Worm (Caenorhabditis elegans) whole organism, young adult: Measurements from ENCODE around the gene pcrg-1.

Experiments
- C06A6.2 ChIP-seq: fragments of 200-800 bp; sonication (Bioruptor generic); conservative IDR thresholded peaks from 2 replicates; pipeline ENCODE4 v1.3.6; 2022; ENCODE audit warnings: missing genetic modification characterization, missing compliant biosample characterization
- T07F8.4 ChIP-seq: sonication (generic microtip); optimal IDR thresholded peaks from 2 replicates; lab custom pipeline; 2016; ENCODE audit warnings: mild to moderate bottlenecking, missing genetic modification characterization, moderate library complexity, missing compliant biosample characterization
- Y53F4B.3 ChIP-seq: fragments of 200-800 bp; sonication (Bioruptor generic); IDR thresholded peaks from 2 replicates; pipeline ENCODE4 v1.3.6; 2022; ENCODE audit warnings: missing genetic modification reagents, missing genetic modification characterization, missing compliant biosample characterization
- atf-7 ChIP-seq: sonication (generic microtip); optimal IDR thresholded peaks from 2 replicates; lab custom pipeline; 2017; ENCODE audit warnings: mild to moderate bottlenecking, missing genetic modification characterization, missing compliant biosample characterization
- snpc-1.1 ChIP-seq: sonication (generic microtip); optimal IDR thresholded peaks from 2 replicates; lab custom pipeline; 2017; ENCODE audit warnings: missing genetic modification characterization, mild to moderate bottlenecking, missing compliant biosample characterization, antibody characterized with exemption, moderate library complexity, missing genotype, missing genetic modification reagents; ENCODE audit not compliant: insufficient read depth

DNA sequence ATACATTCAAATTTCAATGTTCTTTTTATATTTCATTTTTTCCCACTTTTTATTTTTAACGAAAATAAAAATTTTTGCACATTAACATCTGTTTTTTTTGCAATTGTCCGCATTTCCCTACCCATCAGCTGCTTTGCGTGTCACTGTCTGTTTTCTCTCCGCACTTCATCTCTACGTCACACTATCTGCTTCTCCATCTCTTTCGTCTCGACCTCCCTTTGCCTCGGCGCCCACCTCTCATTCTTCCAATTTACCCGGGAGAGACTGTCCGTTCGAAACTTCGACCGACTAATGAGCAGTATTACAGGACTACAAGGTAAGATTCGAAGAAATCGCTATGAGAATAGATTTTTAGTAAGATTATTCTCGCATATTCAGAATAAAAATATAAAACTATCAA lies 45.0 kb upstream of the pcrg-1 start, which contains the start of gene C27H5.2:
- TF ChIP-seq snpc-1.1 (tag; lab: Kevin White, UChicago), result no peak
- TF ChIP-seq C06A6.2 (GFP tag; lab: Robert Waterston, UW), result no peak
- TF ChIP-seq Y53F4B.3 (GFP tag; lab: Robert Waterston, UW), result no peak
- no peak for TF ChIP-seq atf-7
- no peak for TF ChIP-seq T07F8.4
